Worm (Caenorhabditis elegans) whole organism, young adult: ENCODE data around the gene daf-31.

Experiments
- F52B5.7 ChIP-seq: sonication (generic microtip); optimal IDR thresholded peaks from 2 replicates; lab custom pipeline; 2016; ENCODE audit warnings: mild to moderate bottlenecking, missing genetic modification characterization, missing compliant biosample characterization
- F57C9.4 ChIP-seq: sonication (generic microtip); optimal IDR thresholded peaks from 2 replicates; lab custom pipeline; 2017; ENCODE audit warnings: mild to moderate bottlenecking, missing genetic modification characterization, missing compliant biosample characterization
- T07F8.4 ChIP-seq: sonication (generic microtip); optimal IDR thresholded peaks from 2 replicates; lab custom pipeline; 2016; ENCODE audit warnings: mild to moderate bottlenecking, missing genetic modification characterization, moderate library complexity, missing compliant biosample characterization
- T26A5.8 ChIP-seq: sonication (generic microtip); optimal IDR thresholded peaks from 2 replicates; lab custom pipeline; 2016; ENCODE audit warnings: missing genetic modification characterization, missing compliant biosample characterization
- Y56A3A.18 ChIP-seq: fragments of 200-800 bp; sonication (Bioruptor generic); IDR thresholded peaks from 2 replicates; pipeline ENCODE4 v1.3.6; 2022; ENCODE audit warnings: missing genetic modification reagents, missing genetic modification characterization, missing compliant biosample characterization
- Y67H2A.10 ChIP-seq: fragments of 200-800 bp; sonication (Bioruptor generic); conservative IDR thresholded peaks from 2 replicates; pipeline ENCODE4 v1.3.6; 2022; ENCODE audit warnings: missing genetic modification reagents, missing genetic modification characterization, missing compliant biosample characterization
- ama-1 ChIP-seq, 3 experiments: fragments of 150-350 bp in 1 of 3; sonication (generic microtip) in 2 of 3; optimal IDR thresholded peaks; 2 replicates each; lab custom pipeline; 2014 to 2018; ENCODE audit warnings: missing biosample characterization in 2 of 3, missing genetic modification characterization in 2 of 3, missing genetic modification reagents in 2 of 3
- athp-1 ChIP-seq: sonication (generic microtip); optimal IDR thresholded peaks from 2 replicates; lab custom pipeline; 2017; ENCODE audit warnings: mild to moderate bottlenecking, missing genetic modification characterization, missing compliant biosample characterization
- attf-3 ChIP-seq: fragments of 200-800 bp; sonication (Bioruptor generic); conservative IDR thresholded peaks from 2 replicates; pipeline ENCODE4 v1.3.6; 2022; ENCODE audit warnings: missing genetic modification reagents, missing genetic modification characterization, missing compliant biosample characterization
- bed-1 ChIP-seq: fragments of 200-800 bp; sonication (Bioruptor generic); IDR thresholded peaks from 2 replicates; pipeline ENCODE4 v1.3.6; 2022; ENCODE audit warnings: missing genetic modification reagents, missing genetic modification characterization, missing compliant biosample characterization
- bed-2 ChIP-seq: fragments of 200-800 bp; sonication (Bioruptor generic); IDR thresholded peaks from 2 replicates; pipeline ENCODE4 v1.3.6; 2022; ENCODE audit warnings: missing genetic modification reagents, missing genetic modification characterization, missing compliant biosample characterization
- cebp-1 ChIP-seq, 2 experiments: fragments of 200-800 bp in 1 of 2; sonication (Bioruptor generic) in 1 of 2; sonication (generic microtip) in 1 of 2; IDR thresholded peaks in 1 of 2; optimal IDR thresholded peaks in 1 of 2; 2 replicates each; pipeline versions ENCODE4 v1.3.6 to Lab custom; 2017 to 2022; ENCODE audit warnings: missing compliant biosample characterization in 2 of 2, missing genetic modification characterization in 2 of 2, mild to moderate bottlenecking in 1 of 2, missing genetic modification reagents in 1 of 2, moderate library complexity in 1 of 2
- ceh-100 ChIP-seq: fragments of 200-800 bp; sonication (Bioruptor generic); IDR thresholded peaks from 2 replicates; pipeline ENCODE4 v1.3.6; 2022; ENCODE audit warnings: missing genetic modification reagents, missing genetic modification characterization, missing compliant biosample characterization
- ceh-79 ChIP-seq: sonication (generic microtip); optimal IDR thresholded peaks from 2 replicates; lab custom pipeline; 2017; ENCODE audit warnings: mild to moderate bottlenecking, missing genetic modification characterization, missing compliant biosample characterization
- die-1 ChIP-seq: sonication (generic microtip); optimal IDR thresholded peaks from 2 replicates; lab custom pipeline; 2016; ENCODE audit warnings: missing genotype, mild to moderate bottlenecking, missing genetic modification characterization, missing compliant biosample characterization
- dox-1 ChIP-seq: fragments of 200-800 bp; sonication (Bioruptor generic); IDR thresholded peaks from 2 replicates; pipeline ENCODE4 v1.3.6; 2022; ENCODE audit warnings: missing genetic modification reagents, missing genetic modification characterization, missing compliant biosample characterization
- ekl-4 ChIP-seq: fragments of 200-800 bp; sonication (Bioruptor generic); IDR thresholded peaks from 2 replicates; pipeline ENCODE4 v1.3.6; 2022; ENCODE audit warnings: missing genetic modification reagents, missing genetic modification characterization, missing compliant biosample characterization
- ets-4 ChIP-seq: fragments of 200-800 bp; sonication (Bioruptor generic); optimal IDR thresholded peaks from 2 replicates; lab custom pipeline; 2018; ENCODE audit warnings: mild to moderate bottlenecking, missing genetic modification characterization, missing compliant biosample characterization
- him-1 ChIP-seq: sonication (generic microtip); optimal IDR thresholded peaks from 2 replicates; lab custom pipeline; 2016; ENCODE audit warnings: missing genotype, missing genetic modification reagents, missing genetic modification characterization, missing compliant biosample characterization
- lsl-1 ChIP-seq: fragments of 200-800 bp; sonication (Bioruptor generic); optimal IDR thresholded peaks from 2 replicates; lab custom pipeline; 2018; ENCODE audit warnings: mild to moderate bottlenecking, missing genetic modification characterization, moderate library complexity, missing compliant biosample characterization
- madf-10 ChIP-seq: sonication (generic microtip); optimal IDR thresholded peaks from 2 replicates; lab custom pipeline; 2016; ENCODE audit warnings: mild to moderate bottlenecking, missing genetic modification characterization, missing compliant biosample characterization
- madf-3 ChIP-seq: fragments of 200-800 bp; sonication (Bioruptor generic); IDR thresholded peaks from 2 replicates; pipeline ENCODE4 v1.3.6; 2022; ENCODE audit warnings: missing genetic modification reagents, missing genetic modification characterization, missing compliant biosample characterization
- madf-6 ChIP-seq: fragments of 200-800 bp; sonication (Bioruptor generic); IDR thresholded peaks from 2 replicates; pipeline ENCODE4 v1.3.6; 2022; ENCODE audit warnings: missing genetic modification reagents, missing genetic modification characterization, missing compliant biosample characterization
- mcd-1 ChIP-seq: fragments of 200-800 bp; sonication (Bioruptor generic); IDR thresholded peaks from 2 replicates; pipeline ENCODE4 v1.3.6; 2022; ENCODE audit warnings: missing genetic modification reagents, missing genetic modification characterization, missing compliant biosample characterization
- nfya-1 ChIP-seq: sonication (generic microtip); optimal IDR thresholded peaks from 2 replicates; lab custom pipeline; 2017; ENCODE audit warnings: antibody characterized with exemption, missing compliant biosample characterization, missing genetic modification characterization, borderline replicate concordance; ENCODE audit not compliant: insufficient read depth
- nhr-80 ChIP-seq: sonication (generic microtip); optimal IDR thresholded peaks from 2 replicates; lab custom pipeline; 2016; ENCODE audit warnings: missing genetic modification characterization, missing compliant biosample characterization
- pbrm-1 ChIP-seq: fragments of 200-800 bp; sonication (Bioruptor generic); IDR thresholded peaks from 2 replicates; pipeline ENCODE4 v1.3.6; 2022; ENCODE audit warnings: missing genetic modification reagents, missing genetic modification characterization, missing compliant biosample characterization
- rcor-1 ChIP-seq: fragments of 200-800 bp; sonication (Bioruptor generic); IDR thresholded peaks from 2 replicates; pipeline ENCODE4 v1.3.6; 2022; ENCODE audit warnings: missing genetic modification reagents, missing genetic modification characterization, missing compliant biosample characterization
- rec-8 ChIP-seq, 2 experiments: sonication (generic microtip); optimal IDR thresholded peaks; 2 replicates each; lab custom pipeline; 2016; ENCODE audit warnings: mild to moderate bottlenecking in 2 of 2, missing genetic modification characterization in 2 of 2, missing genetic modification reagents in 2 of 2, missing genotype in 2 of 2, missing biosample characterization in 1 of 2, missing compliant biosample characterization in 1 of 2, moderate library complexity in 1 of 2
- snpc-3.4 ChIP-seq: sonication (generic microtip); optimal IDR thresholded peaks from 2 replicates; lab custom pipeline; 2017; ENCODE audit warnings: missing genetic modification characterization, mild to moderate bottlenecking, missing compliant biosample characterization, antibody characterized with exemption, moderate library complexity, missing genotype, missing genetic modification reagents
- unc-130 ChIP-seq: sonication (generic microtip); optimal IDR thresholded peaks from 2 replicates; lab custom pipeline; 2016; ENCODE audit warnings: missing genetic modification reagents, missing genetic modification characterization, missing compliant biosample characterization
- ztf-6 ChIP-seq: fragments of 200-800 bp; sonication (Bioruptor generic); IDR thresholded peaks from 2 replicates; pipeline ENCODE4 v1.3.6; 2022; ENCODE audit warnings: missing genetic modification reagents, missing genetic modification characterization, missing compliant biosample characterization

Gene daf-31

ce11 chrIV:8241312-8241833 lies 48.7 kb upstream of the daf-31 start:
- TF ChIP-seq madf-10: no peak
- TF ChIP-seq nhr-80 (tag; lab: Kevin White, UChicago): peak; percentile 25

- TF ChIP-seq ama-1 (optimal IDR thresholded peaks at IDR 0.05; lab: Kevin White, UChicago) (no peak), ama-1 (GFP tag; optimal IDR thresholded peaks at IDR 0.05; lab: Kevin White, UChicago) (no peak), T26A5.8 (tag; lab: Kevin White, UChicago) (no peak), cebp-1 (GFP tag; IDR thresholded peaks at IDR 0.05; lab: Robert Waterston, UW) (no peak), cebp-1 (tag; optimal IDR thresholded peaks at IDR 0.05; lab: Kevin White, UChicago) (no peak), Y56A3A.18 (GFP tag; lab: Robert Waterston, UW) (no peak), him-1 (tag; lab: Kevin White, UChicago) (no peak), mcd-1 (GFP tag; lab: Robert Waterston, UW) (no peak)
- TF ChIP-seq, all 124 proteins: peak for 0
These were observed 46.9 kb upstream of the daf-31 start for ce11 chrIV:8243170-8243569.

- TF ChIP-seq lsl-1 (no peak), snpc-3.4 (tag; lab: Kevin White, UChicago) (no peak), T07F8.4 (tag; lab: Kevin White, UChicago) (no peak), nhr-80 (tag; lab: Kevin White, UChicago) (no peak), rcor-1 (no peak), attf-3 (GFP tag; lab: Robert Waterston, UW) (no peak), die-1 (tag; lab: Kevin White, UChicago) (no peak), nfya-1 (tag; lab: Kevin White, UChicago) (no peak), Y67H2A.10 (GFP tag; lab: Robert Waterston, UW) (no peak), bed-1 (GFP tag; lab: Robert Waterston, UW) (no peak)
These were observed 46.5 kb upstream of the daf-31 start, which contains the start of gene T09A12.8 for ce11 chrIV:8243599-8243998. Gene T09A12.8 (minus strand): TSS chrIV:8243699.

ce11 chrIV:8244112-8244511 lies 46.0 kb upstream of the daf-31 start, which contains the start of gene T09A12.1:
Gene T09A12.1 (plus strand): TSS chrIV:8244412.
- TF ChIP-seq unc-130 (GFP tag; lab: Kevin White, UChicago) (no peak), athp-1 (tag; lab: Kevin White, UChicago) (no peak), rec-8 (tag; optimal IDR thresholded peaks at IDR 0.05; lab: Kevin White, UChicago) (no peak), madf-6 (no peak), T07F8.4 (tag; lab: Kevin White, UChicago) (no peak), ekl-4 (GFP tag; lab: Robert Waterston, UW) (no peak), F57C9.4 (tag; lab: Kevin White, UChicago) (no peak), ets-4 (no peak), dox-1 (no peak), nhr-80 (tag; lab: Kevin White, UChicago) (no peak), F52B5.7 (tag; lab: Kevin White, UChicago) (no peak), T26A5.8 (tag; lab: Kevin White, UChicago) (no peak), madf-3 (GFP tag; lab: Robert Waterston, UW) (no peak), ceh-79 (tag; lab: Kevin White, UChicago) (no peak), ztf-6 (no peak), madf-10 (no peak), pbrm-1 (GFP tag; lab: Robert Waterston, UW) (no peak), ceh-100 (GFP tag; lab: Robert Waterston, UW) (no peak), bed-2 (GFP tag; lab: Robert Waterston, UW) (no peak)
